Fruit fly (Drosophila melanogaster) Kc167 (cell line): Measurements from ENCODE around the gene Xport-B.

Experiments used
- h ChIP-seq: fragments of >200 bp; optimal IDR thresholded peaks from 3 replicates; lab custom pipeline; 2018; ENCODE audit warnings: missing external identifiers
- insv ChIP-seq: fragments of >200 bp; optimal IDR thresholded peaks from 3 replicates; lab custom pipeline; 2018; ENCODE audit warnings: missing external identifiers
- psq ChIP-seq: fragments of >200 bp; optimal IDR thresholded peaks from 2 replicates; lab custom pipeline; 2017; ENCODE audit warnings: missing external identifiers
- ttk ChIP-seq: sonication (Bioruptor generic); optimal IDR thresholded peaks from 2 replicates; lab custom pipeline; 2017; ENCODE audit warnings: missing external identifiers

DNA sequence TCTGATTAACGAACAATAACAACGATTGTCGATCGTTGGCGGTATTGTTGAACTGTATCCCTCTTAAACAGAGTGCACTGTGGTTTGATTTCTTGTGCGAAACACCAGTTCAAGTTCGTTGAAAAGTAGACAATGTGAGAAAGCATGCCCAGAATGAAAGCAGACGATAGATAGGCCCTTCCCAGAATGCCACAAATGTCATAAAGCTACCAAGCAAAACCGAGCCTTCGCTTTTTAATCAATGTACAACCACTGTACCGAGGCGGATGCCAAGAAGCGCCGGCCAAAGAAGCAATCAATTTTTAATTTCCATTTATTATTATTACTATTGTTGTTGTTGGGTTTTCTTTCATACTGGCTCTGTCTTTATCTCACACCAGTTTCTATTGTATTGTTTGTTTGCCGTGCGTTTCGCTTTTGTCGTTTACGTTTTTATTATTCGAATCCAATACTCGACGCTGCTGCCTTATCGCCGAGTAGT, 6.3 kb downstream of the Xport-B start:
- no peak for TF ChIP-seq psq (lab: Kevin White, UChicago)
- no peak for TF ChIP-seq ttk
- no peak for TF ChIP-seq insv (lab: Kevin White, UChicago)
- TF ChIP-seq h: no peak
